Worm (Caenorhabditis elegans): ENCODE measurements around the gene gei-6.

gei-6 gene

ce11 chrV:7255095-7255494 lies 24.4 kb upstream of the gei-6 start, which contains the start of gene C05C8.8:
C05C8.8 (minus strand) TSS chrV:7255195.
- TF ChIP-seq F52B5.7 (tag; optimal IDR thresholded peaks at IDR 0.05) (no peak), ama-1 (optimal IDR thresholded peaks at IDR 0.05) (no peak), ama-1 (GFP tag; optimal IDR thresholded peaks at IDR 0.05) (no peak), nhr-120 (GFP tag; IDR thresholded peaks at IDR 0.05) (no peak), hmg-1.2 (GFP tag; IDR thresholded peaks at IDR 0.05) (no peak), F57A8.1 (GFP tag; optimal IDR thresholded peaks at IDR 0.05) (no peak), snpc-3.4 (tag; optimal IDR thresholded peaks at IDR 0.05) (no peak), T26A5.8 (tag; optimal IDR thresholded peaks at IDR 0.05) (no peak), somi-1 (GFP tag; optimal IDR thresholded peaks at IDR 0.05) (no peak), mes-4 (tag; optimal IDR thresholded peaks at IDR 0.05) (no peak), madf-6 (GFP tag; IDR thresholded peaks at IDR 0.05) (no peak)

- no peak for TF ChIP-seq aptf-2 (GFP tag; conservative IDR thresholded peaks at IDR 0.05)
- TF ChIP-seq B0019.2 (GFP tag; conservative IDR thresholded peaks at IDR 0.05): no peak
- no peak for TF ChIP-seq madf-8 (GFP tag; conservative IDR thresholded peaks at IDR 0.05)
- TF ChIP-seq pbrm-1 (GFP tag; IDR thresholded peaks at IDR 0.05): no peak
- no peak for TF ChIP-seq lsl-1 (GFP tag; optimal IDR thresholded peaks at IDR 0.05)
- TF ChIP-seq F55B11.4 (tag; optimal IDR thresholded peaks at IDR 0.05; ENCODE audit: borderline replicate concordance, insufficient read depth): no peak
- no peak for TF ChIP-seq F52B5.7 (tag; optimal IDR thresholded peaks at IDR 0.05)
- no peak for TF ChIP-seq nfyb-1 (GFP tag; IDR thresholded peaks at IDR 0.05)
- no peak for TF ChIP-seq rcor-1 (GFP tag; IDR thresholded peaks at IDR 0.05)
- no peak for TF ChIP-seq mel-28 (tag; optimal IDR thresholded peaks at IDR 0.05; ENCODE audit: borderline replicate concordance)
- TF ChIP-seq snpc-1.1 (tag; optimal IDR thresholded peaks at IDR 0.05; ENCODE audit: insufficient read depth): no peak
- no peak for TF ChIP-seq egl-18 (GFP tag; IDR thresholded peaks at IDR 0.05)
- no peak for TF ChIP-seq F37B4.10 (GFP tag; IDR thresholded peaks at IDR 0.05)
- no peak for TF ChIP-seq let-526 (GFP tag; IDR thresholded peaks at IDR 0.05)
- TF ChIP-seq nfya-1 (tag; optimal IDR thresholded peaks at IDR 0.05; ENCODE audit: borderline replicate concordance, insufficient read depth): no peak
- no peak for TF ChIP-seq nhr-27 (tag; optimal IDR thresholded peaks at IDR 0.05)
- no peak for TF ChIP-seq B0336.3 (GFP tag; IDR thresholded peaks at IDR 0.05)
- no peak for TF ChIP-seq F10E7.11 (tag; optimal IDR thresholded peaks at IDR 0.05)
- no peak for TF ChIP-seq tlf-1 (GFP tag; optimal IDR thresholded peaks at IDR 0.05)
Observed at ce11 chrV:7248227-7248953, 17.7 kb upstream of the gei-6 start.

DNA sequence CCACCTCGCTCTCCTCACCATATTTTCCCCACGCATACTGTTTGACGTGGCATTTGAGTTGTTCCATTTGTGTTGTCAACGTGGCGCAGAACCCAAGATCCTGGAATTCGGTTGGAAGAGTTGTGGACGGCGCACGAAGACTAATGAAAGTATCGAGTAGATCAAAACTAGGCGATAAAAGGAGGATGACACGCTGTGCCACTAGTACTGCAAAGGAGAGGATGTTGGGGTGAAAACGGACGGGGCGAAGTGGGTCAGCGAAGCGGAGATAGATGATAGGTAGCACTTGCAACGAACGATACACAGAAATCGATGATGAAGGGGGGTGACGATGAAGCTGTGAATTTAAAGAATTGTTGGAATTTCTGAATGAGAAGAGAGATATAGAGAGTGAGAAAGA lies 16.3 kb upstream of the gei-6 start, which contains the start of gene C05C8.7:
TSS of gene C05C8.7 (minus strand) at position 100 of the 400 bp plus-strand sequence.
- TF ChIP-seq hmg-20 (GFP tag; IDR thresholded peaks at IDR 0.05) (no peak), F49E8.2 (tag; optimal IDR thresholded peaks at IDR 0.05; ENCODE audit: insufficient read depth) (no peak), lsy-27 (tag; optimal IDR thresholded peaks at IDR 0.05; ENCODE audit: borderline replicate concordance, insufficient read depth) (no peak), K12H6.12 (tag; optimal IDR thresholded peaks at IDR 0.05) (no peak), athp-1 (tag; optimal IDR thresholded peaks at IDR 0.05) (no peak), die-1 (tag; optimal IDR thresholded peaks at IDR 0.05) (no peak), pbrm-1 (GFP tag; IDR thresholded peaks at IDR 0.05) (no peak), C17E4.6 (GFP tag; IDR thresholded peaks at IDR 0.05) (no peak), F23B12.7 (tag; optimal IDR thresholded peaks at IDR 0.05; ENCODE audit: insufficient read depth) (no peak)

Data from whole organism, young adult.